Worm (Caenorhabditis elegans): ENCODE data around the gene fbxc-48.

DNA sequence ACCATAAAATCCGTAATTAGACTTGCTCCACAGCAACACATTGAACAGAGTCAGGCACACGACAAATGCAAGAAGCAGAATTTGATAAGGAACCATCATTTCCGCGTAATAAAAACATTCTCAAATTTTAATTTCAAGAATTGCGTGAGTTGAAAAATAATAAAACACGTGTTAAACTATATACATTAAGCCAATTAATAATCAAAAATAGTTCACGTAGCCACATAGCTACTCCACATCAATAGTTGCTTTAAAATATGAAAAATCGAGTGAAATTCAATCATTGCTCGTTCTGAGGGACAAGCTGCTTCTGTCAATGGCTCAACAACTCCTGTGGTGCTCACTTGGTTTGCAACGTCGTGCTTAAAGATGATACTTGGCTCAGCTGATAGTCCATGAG lies 42.2 kb upstream of the fbxc-48 start, which contains the start of gene Y39F10A.3:
- no peak for TF ChIP-seq W03F9.2 (tag; optimal IDR thresholded peaks at IDR 0.05)
- TF ChIP-seq dao-5 (tag; optimal IDR thresholded peaks at IDR 0.05), result no peak
- no peak for TF ChIP-seq him-1 (tag; optimal IDR thresholded peaks at IDR 0.05)

All from whole organism, L4/young adult.